Fruit fly (Drosophila melanogaster) whole organism, wandering third instar larva: ENCODE measurements around the gene mldr.

Experiments used
- Abd-B ChIP-seq: fragments of >200 bp; optimal IDR thresholded peaks from 2 replicates; lab custom pipeline; 2017; ENCODE audit warnings: missing biosample characterization, missing genetic modification characterization
- CrebA ChIP-seq: fragments of 200-800 bp; sonication (Bioruptor generic); optimal IDR thresholded peaks from 2 replicates; lab custom pipeline; 2016; ENCODE audit warnings: missing biosample characterization, mild to moderate bottlenecking, missing genetic modification characterization, borderline replicate concordance
- Dif ChIP-seq: fragments of 200-275, 200-300 bp; sonication (Bioruptor generic); optimal IDR thresholded peaks from 2 replicates; lab custom pipeline; 2018; ENCODE audit warnings: missing biosample characterization, missing genetic modification characterization; ENCODE audit not compliant: partially characterized antibody
- HLH106 ChIP-seq: fragments of 200-800 bp; optimal IDR thresholded peaks from 3 replicates; lab custom pipeline; 2019; ENCODE audit warnings: missing biosample characterization, mild to moderate bottlenecking, missing genetic modification characterization, moderate library complexity
- Hnf4 ChIP-seq: fragments of 200-800 bp; sonication (Bioruptor generic); optimal IDR thresholded peaks from 2 replicates; lab custom pipeline; 2016; ENCODE audit warnings: missing biosample characterization, mild to moderate bottlenecking, missing genetic modification characterization
- Hr78 ChIP-seq: fragments of >200 bp; optimal IDR thresholded peaks from 2 replicates; lab custom pipeline; 2017; ENCODE audit warnings: missing biosample characterization, missing genetic modification characterization
- Hr83 ChIP-seq: fragments of 200-300 bp; sonication (Bioruptor generic); optimal IDR thresholded peaks from 2 replicates; lab custom pipeline; 2016; ENCODE audit warnings: missing biosample characterization, mild to moderate bottlenecking, missing genetic modification characterization, moderate library complexity; ENCODE audit not compliant: poor library complexity, severe bottlenecking
- Jra ChIP-seq: sonication (Bioruptor generic); optimal IDR thresholded peaks from 2 replicates; lab custom pipeline; 2016; ENCODE audit warnings: missing biosample characterization, missing genetic modification characterization
- Mio ChIP-seq: sonication (Bioruptor generic); optimal IDR thresholded peaks from 2 replicates; lab custom pipeline; 2016; ENCODE audit warnings: missing biosample characterization, missing genetic modification characterization
- Myc ChIP-seq: fragments of >200 bp; optimal IDR thresholded peaks from 2 replicates; lab custom pipeline; 2017
- N ChIP-seq: fragments of >200 bp; optimal IDR thresholded peaks from 2 replicates; lab custom pipeline; 2018; ENCODE audit warnings: missing biosample characterization, missing external identifiers, missing genetic modification characterization
- OdsH ChIP-seq: fragments of 200-800 bp; sonication (Bioruptor generic); optimal IDR thresholded peaks from 2 replicates; lab custom pipeline; 2016; ENCODE audit warnings: missing biosample characterization, mild to moderate bottlenecking, missing genetic modification characterization
- Rel ChIP-seq, 2 experiments: fragments of 200-800 bp; sonication (Bioruptor generic) in 1 of 2; optimal IDR thresholded peaks; 2 replicates in 1 of 2; 3 replicates in 1 of 2; lab custom pipeline; 2016 to 2019; ENCODE audit warnings: mild to moderate bottlenecking in 2 of 2, missing biosample characterization in 2 of 2, missing genetic modification characterization in 2 of 2, moderate library complexity in 1 of 2
- Sp1 ChIP-seq: fragments of 200-800 bp; sonication (Bioruptor generic); optimal IDR thresholded peaks from 3 replicates; lab custom pipeline; 2019; ENCODE audit warnings: missing biosample characterization, mild to moderate bottlenecking, missing genetic modification characterization, moderate library complexity
- Vsx2 ChIP-seq: fragments of 200-300, 225-300 bp; sonication (Bioruptor generic); optimal IDR thresholded peaks from 2 replicates; lab custom pipeline; 2018; ENCODE audit warnings: missing biosample characterization, missing genetic modification characterization; ENCODE audit not compliant: partially characterized antibody
- br ChIP-seq: fragments of 200-800 bp; sonication (Bioruptor generic); optimal IDR thresholded peaks from 2 replicates; lab custom pipeline; 2016; ENCODE audit warnings: missing biosample characterization, missing genetic modification characterization
- brk ChIP-seq: fragments of 200-800 bp; sonication (Bioruptor generic); optimal IDR thresholded peaks from 2 replicates; lab custom pipeline; 2016; ENCODE audit warnings: missing biosample characterization, mild to moderate bottlenecking, missing genetic modification characterization
- dl ChIP-seq, 2 experiments: fragments of 175-275, 200-275 bp in 1 of 2; fragments of 200-275 bp in 1 of 2; sonication (Bioruptor generic); optimal IDR thresholded peaks; lab custom pipeline; 2018; ENCODE audit warnings: mild to moderate bottlenecking in 2 of 2, missing biosample characterization in 2 of 2, missing genetic modification characterization in 2 of 2, moderate library complexity in 2 of 2; ENCODE audit not compliant: partially characterized antibody in 2 of 2, insufficient read depth in 1 of 2
- dsf ChIP-seq: sonication (Bioruptor generic); optimal IDR thresholded peaks from 2 replicates; lab custom pipeline; 2016; ENCODE audit warnings: missing biosample characterization, missing genetic modification characterization, borderline replicate concordance
- ey ChIP-seq: fragments of 200-800 bp; sonication (Bioruptor generic); optimal IDR thresholded peaks from 2 replicates; lab custom pipeline; 2016; ENCODE audit warnings: missing biosample characterization, missing genetic modification characterization
- foxo ChIP-seq, 2 experiments: fragments of 200-800 bp; sonication (Bioruptor generic); optimal IDR thresholded peaks; 2 replicates in 1 of 2; 3 replicates in 1 of 2; lab custom pipeline; 2016 to 2017; ENCODE audit warnings: missing biosample characterization in 2 of 2, missing genetic modification characterization in 2 of 2
- fru ChIP-seq: fragments of 200-800 bp; sonication (Bioruptor generic); optimal IDR thresholded peaks from 3 replicates; lab custom pipeline; 2016; ENCODE audit warnings: missing biosample characterization, mild to moderate bottlenecking, missing genetic modification characterization
- h ChIP-seq: fragments of 200-800 bp; sonication (Bioruptor generic); optimal IDR thresholded peaks from 3 replicates; lab custom pipeline; 2016; ENCODE audit warnings: missing biosample characterization, mild to moderate bottlenecking, missing genetic modification characterization
- jim ChIP-seq: fragments of 175-275, 200-325 bp; sonication (Bioruptor generic); optimal IDR thresholded peaks from 2 replicates; lab custom pipeline; 2016; ENCODE audit warnings: missing biosample characterization, mild to moderate bottlenecking, missing genetic modification characterization
- lola ChIP-seq: fragments of >200 bp; optimal IDR thresholded peaks from 2 replicates; lab custom pipeline; 2017; ENCODE audit warnings: missing biosample characterization, missing genetic modification characterization
- pan ChIP-seq: fragments of >200 bp; optimal IDR thresholded peaks from 2 replicates; lab custom pipeline; 2017
- psq ChIP-seq: fragments of 200-800 bp; sonication (Bioruptor generic); optimal IDR thresholded peaks from 3 replicates; lab custom pipeline; 2017; ENCODE audit warnings: missing biosample characterization, mild to moderate bottlenecking, missing genetic modification characterization, moderate library complexity
- rgr ChIP-seq: fragments of 200-800 bp; sonication (Bioruptor generic); optimal IDR thresholded peaks from 3 replicates; lab custom pipeline; 2016; ENCODE audit warnings: missing biosample characterization, mild to moderate bottlenecking, missing genetic modification characterization
- sage ChIP-seq: fragments of 200-800 bp; sonication (Bioruptor generic); optimal IDR thresholded peaks from 2 replicates; lab custom pipeline; 2016; ENCODE audit warnings: missing biosample characterization, mild to moderate bottlenecking, missing genetic modification characterization
- sv ChIP-seq: fragments of 200-800 bp; sonication (Bioruptor generic); optimal IDR thresholded peaks from 3 replicates; lab custom pipeline; 2016; ENCODE audit warnings: missing biosample characterization, missing genetic modification characterization
- tai ChIP-seq: sonication (Bioruptor generic); optimal IDR thresholded peaks from 2 replicates; lab custom pipeline; 2016; ENCODE audit warnings: missing biosample characterization, missing genetic modification characterization
- usp ChIP-seq: fragments of >200 bp; optimal IDR thresholded peaks from 2 replicates; lab custom pipeline; 2017; ENCODE audit warnings: missing biosample characterization, missing genetic modification characterization
- woc ChIP-seq: sonication (Bioruptor generic); optimal IDR thresholded peaks from 2 replicates; lab custom pipeline; 2016; ENCODE audit warnings: missing biosample characterization, mild to moderate bottlenecking, missing genetic modification characterization

Gene mldr

dm6 chrX:6330369-6330949 lies 39.4 kb downstream of the mldr start, which contains the start of gene CG42240 (continued):
- TF ChIP-seq Dif: peak; percentile 52
- peak; percentile 49 to 90 for TF ChIP-seq foxo (GFP tag; optimal IDR thresholded peaks at IDR 0.05; lab: Kevin White, UChicago)
- TF ChIP-seq br (GFP tag; lab: Kevin White, UChicago): peak; percentile 87
- TF ChIP-seq Mio (GFP tag; lab: Kevin White, UChicago): no peak
- TF ChIP-seq Vsx2 (GFP tag; lab: Kevin White, UChicago): no peak
- TF ChIP-seq OdsH (GFP tag; lab: Kevin White, UChicago): peak; percentile 89
- TF ChIP-seq N (GFP tag; lab: Kevin White, UChicago): no peak
- TF ChIP-seq dsf: peak; percentile 31
- peak; percentile 61 for TF ChIP-seq sv (GFP tag; lab: Kevin White, UChicago)
- TF ChIP-seq Rel (GFP tag; optimal IDR thresholded peaks at IDR 0.05; lab: Kevin White, UChicago): peak; percentile 49
- peak; percentile 59 for TF ChIP-seq Rel (tag; optimal IDR thresholded peaks at IDR 0.05; lab: Kevin White, UChicago)
- no peak for TF ChIP-seq usp
- TF ChIP-seq, all 38 proteins: peak for 25

dm6 chrX:6332988-6333719 lies 42.1 kb downstream of the mldr start:
- peak; percentile 4 for TF ChIP-seq ey
- TF ChIP-seq foxo (GFP tag; optimal IDR thresholded peaks at IDR 0.05; lab: Kevin White, UChicago): peak in 1 of 2 experiments; percentile 15
- no peak for TF ChIP-seq h (GFP tag; lab: Kevin White, UChicago)
- no peak for TF ChIP-seq lola (GFP tag; lab: Kevin White, UChicago)
- TF ChIP-seq rgr (GFP tag; lab: Kevin White, UChicago): peak; percentile 2
- no peak for TF ChIP-seq Abd-B (GFP tag; lab: Kevin White, UChicago)
- no peak for TF ChIP-seq pan (lab: Kevin White, UChicago)
- TF ChIP-seq usp: no peak
- no peak for TF ChIP-seq Vsx2 (GFP tag; lab: Kevin White, UChicago)
- no peak for TF ChIP-seq sv (GFP tag; lab: Kevin White, UChicago)
- no peak for TF ChIP-seq Myc (lab: Kevin White, UChicago)
- no peak for TF ChIP-seq HLH106 (tag; lab: Kevin White, UChicago)
- TF ChIP-seq psq (GFP tag; lab: Kevin White, UChicago): no peak
- no peak for TF ChIP-seq dl (GFP tag; optimal IDR thresholded peaks at IDR 0.05; lab: Kevin White, UChicago; ENCODE audit: insufficient read depth in 1 of 2, partially characterized antibody in 2 of 2)
- no peak for TF ChIP-seq fru
- no peak for TF ChIP-seq Hr78 (GFP tag; lab: Kevin White, UChicago)
- no peak for TF ChIP-seq Sp1 (GFP tag; lab: Kevin White, UChicago)
- TF ChIP-seq Jra (GFP tag; lab: Kevin White, UChicago): no peak
- no peak for TF ChIP-seq Rel (GFP tag; optimal IDR thresholded peaks at IDR 0.05; lab: Kevin White, UChicago)
- peak; percentile 93 for TF ChIP-seq Rel (tag; optimal IDR thresholded peaks at IDR 0.05; lab: Kevin White, UChicago)
- TF ChIP-seq tai (GFP tag; lab: Kevin White, UChicago): no peak
- TF ChIP-seq brk (GFP tag; lab: Kevin White, UChicago): no peak
- no peak for TF ChIP-seq woc (GFP tag; lab: Kevin White, UChicago)
- TF ChIP-seq sage (GFP tag; lab: Kevin White, UChicago): no peak
- TF ChIP-seq CrebA (GFP tag; lab: Kevin White, UChicago): no peak
- no peak for TF ChIP-seq Hr83 (GFP tag; lab: Kevin White, UChicago)

dm6 chrX:6334945-6335344 lies 43.8 kb downstream of the mldr start:
- TF ChIP-seq Rel (GFP tag; optimal IDR thresholded peaks at IDR 0.05; lab: Kevin White, UChicago): no peak
- TF ChIP-seq Rel (tag; optimal IDR thresholded peaks at IDR 0.05; lab: Kevin White, UChicago): peak; percentile 85
- TF ChIP-seq rgr (GFP tag; lab: Kevin White, UChicago): no peak

- no peak for TF ChIP-seq rgr (GFP tag; lab: Kevin White, UChicago)
- TF ChIP-seq CrebA (GFP tag; lab: Kevin White, UChicago): no peak
- no peak for TF ChIP-seq h (GFP tag; lab: Kevin White, UChicago)
- no peak for TF ChIP-seq Hnf4 (GFP tag; lab: Kevin White, UChicago)
- no peak for TF ChIP-seq fru
- no peak for TF ChIP-seq psq (GFP tag; lab: Kevin White, UChicago)
- TF ChIP-seq sv (GFP tag; lab: Kevin White, UChicago): no peak
- TF ChIP-seq Myc (lab: Kevin White, UChicago): no peak
- no peak for TF ChIP-seq Dif
- no peak for TF ChIP-seq Hr83 (GFP tag; lab: Kevin White, UChicago)
- TF ChIP-seq ey: no peak
- no peak for TF ChIP-seq jim (GFP tag; lab: Kevin White, UChicago)
Measured at dm6 chrX:6337702-6338101, 46.6 kb downstream of the mldr start, which contains the start of gene CG3842. TSS of gene CG3842 (plus strand) at chrX:6337762.
